Worm (Caenorhabditis elegans): ENCODE data around the gene dmd-4.

- TF ChIP-seq egl-27 (tag; optimal IDR thresholded peaks at IDR 0.05) (no peak), unc-62 (GFP tag; optimal IDR thresholded peaks at IDR 0.05) (no peak), elt-3 (tag; optimal IDR thresholded peaks at IDR 0.05) (no peak)
Measured at ce11 chrX:14816717-14817116, 44.9 kb downstream of the dmd-4 start.
